Worm (Caenorhabditis elegans) whole organism, early embryonic: ENCODE results near the gene tbc-6.

ENCODE experiments used
- B0310.2 ChIP-seq: sonication (generic microtip); optimal IDR thresholded peaks from 2 replicates; lab custom pipeline; 2016; ENCODE audit warnings: mild to moderate bottlenecking, missing genetic modification characterization, missing compliant biosample characterization
- ama-1 ChIP-seq: fragments of 150-350 bp; optimal IDR thresholded peaks from 2 replicates; lab custom pipeline; 2014
- ceh-13 ChIP-seq: fragments of 200-800 bp; sonication (Bioruptor generic); optimal IDR thresholded peaks from 2 replicates; lab custom pipeline; 2018; ENCODE audit warnings: mild to moderate bottlenecking, missing genetic modification characterization, missing compliant biosample characterization
- ets-7 ChIP-seq: sonication (generic microtip); optimal IDR thresholded peaks from 2 replicates; lab custom pipeline; 2016; ENCODE audit warnings: missing genotype, missing genetic modification characterization, missing compliant biosample characterization
- hnd-1 ChIP-seq: sonication (generic microtip); optimal IDR thresholded peaks from 2 replicates; lab custom pipeline; 2016; ENCODE audit warnings: missing genetic modification characterization, missing compliant biosample characterization
- pes-1 ChIP-seq: fragments of 200-800 bp; sonication (Bioruptor generic); IDR thresholded peaks from 2 replicates; pipeline ENCODE4 v1.3.6; 2022; ENCODE audit warnings: missing genetic modification reagents, missing genetic modification characterization, missing compliant biosample characterization
- scrt-1 ChIP-seq: fragments of 200-800 bp; sonication (Bioruptor generic); IDR thresholded peaks from 2 replicates; pipeline ENCODE4 v1.3.6; 2022; ENCODE audit warnings: missing genetic modification characterization, missing compliant biosample characterization

DNA sequence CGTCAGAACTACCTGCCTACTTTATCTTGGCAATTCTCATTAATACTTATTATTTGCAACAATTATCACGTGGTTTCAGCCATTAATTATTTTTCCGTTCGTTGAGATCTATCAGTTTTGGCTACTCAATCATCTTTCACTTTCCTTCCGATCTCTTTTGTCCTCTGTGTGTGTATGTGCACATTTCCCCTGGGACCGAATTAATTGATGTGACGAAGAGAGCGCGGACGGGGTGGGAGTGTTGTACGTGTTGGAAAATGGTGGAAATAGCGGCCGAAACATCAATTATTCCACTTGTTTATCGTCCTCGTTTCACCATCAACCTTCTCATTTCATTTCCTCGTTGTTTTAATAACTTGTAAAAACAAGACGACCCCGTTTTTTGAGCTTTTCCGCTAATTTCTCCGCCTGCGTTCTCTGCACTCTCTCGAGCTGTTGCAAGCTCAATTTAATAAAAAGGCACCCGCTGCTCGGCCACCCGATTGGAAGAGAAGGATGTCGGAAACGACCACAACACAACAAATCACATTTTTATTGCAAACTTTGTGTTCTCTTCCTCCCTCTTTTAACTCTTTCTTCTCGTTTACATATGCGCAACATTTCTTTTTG lies 9.6 kb upstream of the tbc-6 start:
- TF ChIP-seq ama-1 (lab: Kevin White, UChicago) = no peak
- no peak for TF ChIP-seq ceh-13
- no peak for TF ChIP-seq ets-7 (tag; lab: Kevin White, UChicago)
- TF ChIP-seq pes-1 (GFP tag; lab: Robert Waterston, UW) = no peak
- no peak for TF ChIP-seq hnd-1 (tag; lab: Kevin White, UChicago)
- no peak for TF ChIP-seq B0310.2 (tag; lab: Kevin White, UChicago)
- TF ChIP-seq scrt-1 = no peak
